Fruit fly (Drosophila melanogaster) whole organism, prepupa: Measurements from ENCODE around the gene Vajk2.

Source experiments
- Blimp-1 ChIP-seq: fragments of 200-800 bp; sonication (Bioruptor generic); optimal IDR thresholded peaks from 3 replicates; lab custom pipeline; 2017; ENCODE audit warnings: missing biosample characterization, missing genetic modification characterization, mild to moderate bottlenecking, moderate library complexity, missing genetic modification reagents
- CG15336 ChIP-seq: fragments of 200-800 bp; sonication (Bioruptor generic); IDR thresholded peaks from 2 replicates; pipeline ENCODE4 v1.3.6; 2022; ENCODE audit warnings: missing biosample characterization, missing genetic modification characterization
- CG3919 ChIP-seq: fragments of 200-800 bp; sonication (Bioruptor generic); optimal IDR thresholded peaks from 3 replicates; lab custom pipeline; 2016; ENCODE audit warnings: missing biosample characterization, missing genetic modification characterization
- CG4318 ChIP-seq: fragments of 200-800 bp; sonication (Bioruptor generic); optimal IDR thresholded peaks from 3 replicates; lab custom pipeline; 2017; ENCODE audit warnings: missing biosample characterization, mild to moderate bottlenecking, missing genetic modification characterization
- CG6163 ChIP-seq: fragments of 200-800 bp; sonication (Bioruptor generic); IDR thresholded peaks from 3 replicates; pipeline ENCODE4 v1.3.6; 2022; ENCODE audit warnings: missing biosample characterization, missing genetic modification characterization
- CG6276 ChIP-seq: fragments of 200-800 bp; sonication (Bioruptor generic); optimal IDR thresholded peaks from 2 replicates; lab custom pipeline; 2017; ENCODE audit warnings: missing biosample characterization, mild to moderate bottlenecking, missing genetic modification characterization
- Hr38 ChIP-seq: sonication (Bioruptor generic); optimal IDR thresholded peaks from 2 replicates; lab custom pipeline; 2016; ENCODE audit warnings: missing biosample characterization, missing genetic modification characterization
- Hr4 ChIP-seq: fragments of 200-800 bp; sonication (Bioruptor generic); optimal IDR thresholded peaks from 3 replicates; lab custom pipeline; 2016; ENCODE audit warnings: missing biosample characterization, missing genetic modification characterization
- Sox15 ChIP-seq: fragments of 200-800 bp; sonication (Bioruptor generic); optimal IDR thresholded peaks from 3 replicates; lab custom pipeline; 2016; ENCODE audit warnings: missing biosample characterization, missing genetic modification characterization

dm6 chr2L:13903796-13904330 is 30.6 kb downstream of the Vajk2 start:
- TF ChIP-seq CG3919 (GFP tag; lab: Kevin White, UChicago): no peak
- TF ChIP-seq Hr4: no peak
- TF ChIP-seq CG4318 (GFP tag; lab: Kevin White, UChicago): no peak
- no peak for TF ChIP-seq Blimp-1 (GFP tag; lab: Kevin White, UChicago)
- no peak for TF ChIP-seq CG15336 (GFP tag; lab: Robert Waterston, UW)
- no peak for TF ChIP-seq CG6163
- no peak for TF ChIP-seq Hr38 (GFP tag; lab: Kevin White, UChicago)
- no peak for TF ChIP-seq Sox15 (GFP tag; lab: Kevin White, UChicago)
- TF ChIP-seq CG6276: peak; percentile 77
